Worm (Caenorhabditis elegans) whole organism, L3 larva: ENCODE results near the gene clec-229.
A peak's percentile ranks its signal among the peaks of the same experiment; 100 is the strongest.
"Not testable (repeated sequence)": the region's sequence is repeated elsewhere in the genome, so short reads cannot be mapped to it uniquely, and the experiment has no call there.

Experiments used
- R02D3.7 ChIP-seq: fragments of 150-350 bp; optimal IDR thresholded peaks from 2 replicates; lab custom pipeline; 2014; ENCODE audit warnings: missing biosample characterization, missing genetic modification characterization
- ZK546.5 ChIP-seq: sonication (generic microtip); optimal IDR thresholded peaks from 2 replicates; lab custom pipeline; 2017; ENCODE audit warnings: missing biosample characterization, missing genetic modification characterization
- aly-2 ChIP-seq: fragments of 150-350 bp; optimal IDR thresholded peaks from 2 replicates; lab custom pipeline; 2014; ENCODE audit warnings: missing biosample characterization, missing genetic modification characterization
- ceh-16 ChIP-seq: sonication (generic microtip); optimal IDR thresholded peaks from 2 replicates; lab custom pipeline; 2017; ENCODE audit warnings: missing biosample characterization, missing genetic modification characterization
- ceh-28 ChIP-seq: fragments of 150-350 bp; optimal IDR thresholded peaks from 2 replicates; lab custom pipeline; 2014; ENCODE audit warnings: missing biosample characterization, missing genetic modification reagents, missing genetic modification characterization
- egl-27 ChIP-seq: sonication (generic microtip); optimal IDR thresholded peaks from 4 replicates; lab custom pipeline; 2017; ENCODE audit warnings: missing biosample characterization, missing genetic modification reagents, missing genetic modification characterization
- egl-5 ChIP-seq: fragments of 150-350 bp; optimal IDR thresholded peaks from 2 replicates; lab custom pipeline; 2017; ENCODE audit warnings: missing biosample characterization, missing genetic modification reagents, missing genetic modification characterization, inconsistent platforms
- elt-1 ChIP-seq: fragments of 150-350 bp; optimal IDR thresholded peaks from 2 replicates; lab custom pipeline; 2014; ENCODE audit warnings: missing biosample characterization, missing genetic modification characterization
- elt-2 ChIP-seq: sonication (generic microtip); optimal IDR thresholded peaks from 2 replicates; lab custom pipeline; 2016; ENCODE audit warnings: missing genetic modification reagents, mild to moderate bottlenecking, missing genetic modification characterization, missing compliant biosample characterization
- eor-1 ChIP-seq, 2 experiments: fragments of 150-350 bp; optimal IDR thresholded peaks; 2 replicates each; lab custom pipeline; 2014 to 2018; ENCODE audit warnings: missing biosample characterization in 2 of 2, missing genetic modification characterization in 2 of 2
- fos-1 ChIP-seq: fragments of 150-350 bp; optimal IDR thresholded peaks from 2 replicates; lab custom pipeline; 2014; ENCODE audit warnings: missing biosample characterization, missing genetic modification characterization
- hmg-11 ChIP-seq: sonication (generic microtip); optimal IDR thresholded peaks from 2 replicates; lab custom pipeline; 2016; ENCODE audit warnings: missing genetic modification characterization, missing compliant biosample characterization
- jun-1 ChIP-seq: fragments of 150-350 bp; optimal IDR thresholded peaks from 2 replicates; lab custom pipeline; 2014; ENCODE audit warnings: missing biosample characterization, missing genetic modification reagents, missing genetic modification characterization
- lin-39 ChIP-seq: fragments of 150-350 bp; optimal IDR thresholded peaks from 2 replicates; lab custom pipeline; 2018; ENCODE audit warnings: missing biosample characterization, missing genetic modification reagents, missing genetic modification characterization
- lsy-12 ChIP-seq: sonication (generic microtip); optimal IDR thresholded peaks from 2 replicates; lab custom pipeline; 2016; ENCODE audit warnings: mild to moderate bottlenecking, missing genetic modification characterization, missing compliant biosample characterization
- mdl-1 ChIP-seq: fragments of 150-350 bp; optimal IDR thresholded peaks from 2 replicates; lab custom pipeline; 2014; ENCODE audit warnings: missing biosample characterization, missing genetic modification characterization
- mml-1 ChIP-seq: fragments of 150-350 bp; sonication (generic microtip); optimal IDR thresholded peaks from 3 replicates; lab custom pipeline; 2014; ENCODE audit warnings: missing biosample characterization, missing genetic modification characterization
- nfya-1 ChIP-seq: sonication (generic microtip); optimal IDR thresholded peaks from 2 replicates; lab custom pipeline; 2017; ENCODE audit warnings: missing genetic modification characterization, mild to moderate bottlenecking, missing compliant biosample characterization, antibody characterized with exemption, moderate library complexity; ENCODE audit not compliant: insufficient read depth
- nhr-25 ChIP-seq: sonication (generic microtip); optimal IDR thresholded peaks from 2 replicates; lab custom pipeline; 2017; ENCODE audit warnings: missing biosample characterization, missing genetic modification characterization
- nhr-28 ChIP-seq: fragments of 150-350 bp; optimal IDR thresholded peaks from 2 replicates; lab custom pipeline; 2014; ENCODE audit warnings: missing biosample characterization, missing genetic modification characterization
- nhr-43 ChIP-seq: sonication (generic microtip); optimal IDR thresholded peaks from 2 replicates; lab custom pipeline; 2016; ENCODE audit warnings: mild to moderate bottlenecking, missing genetic modification characterization, missing compliant biosample characterization; ENCODE audit not compliant: poor library complexity, severe bottlenecking
- nhr-67 ChIP-seq: fragments of 150-350 bp; optimal IDR thresholded peaks from 2 replicates; lab custom pipeline; 2014; ENCODE audit warnings: missing biosample characterization, missing genetic modification characterization
- nhr-76 ChIP-seq: fragments of 150-350 bp; sonication (generic microtip); optimal IDR thresholded peaks from 5 replicates; lab custom pipeline; 2014; ENCODE audit warnings: missing biosample characterization, missing genetic modification characterization
- pha-4 ChIP-seq: fragments of 150-350 bp; optimal IDR thresholded peaks from 2 replicates; lab custom pipeline; 2014; ENCODE audit warnings: missing biosample characterization, missing genetic modification reagents, missing genetic modification characterization
- pqm-1 ChIP-seq: fragments of 150-350 bp; optimal IDR thresholded peaks from 2 replicates; lab custom pipeline; 2017; ENCODE audit warnings: missing biosample characterization, missing genetic modification characterization, inconsistent platforms
- sea-2 ChIP-seq: fragments of 150-350 bp; sonication (generic microtip); optimal IDR thresholded peaks from 4 replicates; lab custom pipeline; 2014; ENCODE audit warnings: missing biosample characterization, missing genetic modification reagents, missing genetic modification characterization
- skn-1 ChIP-seq: fragments of 150-350 bp; optimal IDR thresholded peaks from 2 replicates; lab custom pipeline; 2014; ENCODE audit warnings: missing biosample characterization, missing genetic modification characterization
- unc-39 ChIP-seq: sonication (generic microtip); optimal IDR thresholded peaks from 4 replicates; lab custom pipeline; 2017; ENCODE audit warnings: missing biosample characterization, missing genetic modification characterization
- unc-62 ChIP-seq: fragments of 150-350 bp; sonication (generic microtip); optimal IDR thresholded peaks from 4 replicates; lab custom pipeline; 2014; ENCODE audit warnings: missing biosample characterization, missing genetic modification reagents, missing genetic modification characterization
- ztf-4 ChIP-seq: fragments of 150-350 bp; optimal IDR thresholded peaks from 2 replicates; lab custom pipeline; 2014; ENCODE audit warnings: missing biosample characterization, missing genetic modification characterization

Gene clec-229

DNA sequence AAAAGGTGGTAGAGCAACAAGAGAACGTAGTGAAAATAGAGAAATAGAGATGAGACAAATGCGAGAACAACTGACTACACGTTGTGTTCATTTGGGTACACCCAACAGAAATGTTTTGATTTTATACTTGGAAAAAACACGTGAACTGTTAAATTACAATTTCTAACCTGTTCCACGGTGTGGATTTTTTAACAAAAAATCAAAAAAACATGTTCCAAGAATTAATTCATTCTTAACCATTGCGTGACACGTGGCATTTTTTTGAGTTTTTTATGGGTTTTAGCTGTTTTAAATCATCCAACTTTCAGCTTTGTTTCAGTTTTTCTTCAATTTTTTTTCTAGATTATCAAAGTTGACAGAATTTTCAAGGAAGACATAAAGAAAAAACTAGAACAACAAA lies 20.1 kb upstream of the clec-229 start, which contains the start of gene ech-1.1:
Gene ech-1.1 (minus strand): TSS at position 101 of the 400 bp plus-strand sequence.
- TF ChIP-seq nfya-1 (tag; lab: Kevin White, UChicago); unc-62 (GFP tag; lab: Kevin White, UChicago); nhr-76 (tag; lab: Kevin White, UChicago): not testable (repeated sequence)

DNA sequence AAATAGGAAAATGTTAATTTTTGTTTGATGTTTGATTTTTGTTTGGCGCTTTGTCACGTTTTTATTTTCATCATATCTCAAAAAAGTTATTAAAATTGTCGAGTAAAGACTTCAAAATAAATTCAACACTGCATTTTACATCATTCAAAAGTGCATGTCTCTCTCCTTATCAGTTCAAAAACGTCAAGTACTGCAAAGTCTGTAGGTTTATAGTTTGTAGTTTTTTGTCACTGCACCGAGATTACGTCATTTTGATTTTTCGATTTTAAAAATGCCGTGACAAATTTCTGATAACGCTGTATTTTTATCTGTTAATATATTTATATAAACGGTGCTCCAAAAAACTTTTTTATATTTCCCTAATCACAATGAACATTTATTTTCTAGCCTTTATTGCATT lies 13.3 kb upstream of the clec-229 start, which contains the start of gene C29F3.7:
Gene C29F3.7 (plus strand): TSS at position 254 of the 400 bp plus-strand sequence.
- no peak for TF ChIP-seq lin-39 (tag; lab: Kevin White, UChicago)
- TF ChIP-seq nhr-25 (tag; lab: Kevin White, UChicago): no peak
- peak; percentile 57 for TF ChIP-seq jun-1 (tag; lab: Kevin White, UChicago)
- no peak for TF ChIP-seq eor-1 (tag; optimal IDR thresholded peaks at IDR 0.05; lab: Kevin White, UChicago)
- TF ChIP-seq nhr-43: no peak
- TF ChIP-seq elt-1: no peak
- no peak for TF ChIP-seq egl-5 (tag; lab: Kevin White, UChicago)
- TF ChIP-seq skn-1 (tag; lab: Kevin White, UChicago): no peak
- TF ChIP-seq mml-1 (tag; lab: Kevin White, UChicago): no peak
- peak; percentile 60 for TF ChIP-seq egl-27
- no peak for TF ChIP-seq R02D3.7
- no peak for TF ChIP-seq sea-2 (GFP tag; lab: Kevin White, UChicago)
- TF ChIP-seq pha-4 (tag; lab: Kevin White, UChicago): no peak
- TF ChIP-seq elt-2 (tag; lab: Kevin White, UChicago): peak; percentile 99
- no peak for TF ChIP-seq ceh-16
- no peak for TF ChIP-seq hmg-11
- peak; percentile 99 for TF ChIP-seq pqm-1 (tag; lab: Kevin White, UChicago)
- no peak for TF ChIP-seq ceh-28 (tag; lab: Kevin White, UChicago)

DNA sequence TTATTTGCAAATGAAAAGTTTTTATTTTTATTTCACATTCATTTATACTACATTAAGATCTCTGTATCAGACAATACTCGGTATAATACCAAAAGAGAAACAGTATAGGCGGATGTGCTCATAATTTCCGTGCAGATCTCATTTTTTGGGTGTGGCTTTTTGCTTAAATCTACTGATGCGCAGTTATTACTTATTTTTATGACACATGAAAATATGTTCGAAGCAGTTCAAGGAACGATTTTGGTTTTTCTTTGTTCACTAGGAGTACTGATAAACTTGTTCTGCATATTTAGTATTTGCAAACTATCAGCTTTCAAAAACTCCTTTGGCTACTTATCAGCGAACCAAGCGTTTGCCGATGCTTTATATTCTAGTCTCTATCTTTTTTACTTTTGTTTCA lies 11.1 kb upstream of the clec-229 start, which contains the start of gene srx-58:
Gene srx-58 (plus strand): TSS at position 301 of the 400 bp plus-strand sequence.
- TF ChIP-seq nhr-28 (tag; lab: Kevin White, UChicago) (no peak), jun-1 (tag; lab: Kevin White, UChicago) (no peak), elt-2 (tag; lab: Kevin White, UChicago) (no peak), egl-27 (no peak), R02D3.7 (no peak), ceh-28 (tag; lab: Kevin White, UChicago) (no peak), aly-2 (tag; lab: Kevin White, UChicago) (no peak), lsy-12 (no peak), nhr-76 (tag; lab: Kevin White, UChicago) (no peak)
- TF ChIP-seq, all 47 proteins: peak for 0

DNA sequence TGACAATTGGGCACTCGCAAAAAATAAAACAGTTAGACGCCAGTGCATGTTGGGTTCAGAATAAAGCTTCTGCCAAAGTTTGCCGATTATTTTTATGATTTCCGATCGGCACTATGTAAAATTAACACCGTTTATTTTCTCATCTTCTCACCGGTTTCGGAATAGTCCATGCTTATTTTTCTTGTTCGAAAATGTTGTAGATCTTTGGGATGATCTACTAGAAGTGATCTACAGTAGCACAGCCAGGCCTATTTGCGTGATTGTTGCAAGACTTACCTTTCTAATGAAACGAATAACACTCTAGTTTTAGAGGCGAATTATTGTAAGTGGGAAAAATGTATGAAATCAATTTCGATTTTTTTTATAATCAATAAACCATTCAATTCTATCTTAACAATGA lies 9.3 kb upstream of the clec-229 start, which contains the start of gene clec-231:
Gene clec-231 (minus strand): TSS at position 101 of the 400 bp plus-strand sequence.
- TF ChIP-seq nhr-25 (tag; lab: Kevin White, UChicago) (no peak), nhr-67 (tag; lab: Kevin White, UChicago) (no peak), R02D3.7 (no peak), nhr-28 (tag; lab: Kevin White, UChicago) (no peak), ztf-4 (tag; lab: Kevin White, UChicago) (no peak), pqm-1 (tag; lab: Kevin White, UChicago) (no peak), nfya-1 (tag; lab: Kevin White, UChicago) (no peak)

DNA sequence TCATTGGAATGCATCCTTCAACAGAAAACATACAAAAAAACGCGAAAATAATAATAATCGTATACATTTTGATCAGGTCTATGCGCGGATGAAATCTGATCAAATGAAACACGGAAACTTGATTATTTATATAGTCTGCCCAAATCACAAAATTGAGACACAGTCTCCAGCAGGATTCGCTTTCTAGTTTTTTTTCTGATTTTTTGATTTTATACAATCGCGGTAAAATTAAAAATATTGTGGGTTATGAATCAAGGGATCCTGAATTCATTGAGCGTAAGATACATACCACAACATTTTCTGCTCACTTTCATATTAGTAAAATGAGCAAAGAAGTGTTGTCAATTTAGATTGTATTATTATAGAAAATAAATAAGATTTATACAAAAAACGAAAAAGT lies 7.7 kb upstream of the clec-229 start, which contains the start of gene clec-230:
Gene clec-230 (minus strand): TSS at position 101 of the 400 bp plus-strand sequence.
- no peak for TF ChIP-seq sea-2 (GFP tag; lab: Kevin White, UChicago)
- TF ChIP-seq mml-1 (tag; lab: Kevin White, UChicago): no peak
- no peak for TF ChIP-seq elt-1
- TF ChIP-seq fos-1 (tag; lab: Kevin White, UChicago): no peak
- TF ChIP-seq mdl-1 (tag; lab: Kevin White, UChicago): no peak
- TF ChIP-seq ZK546.5: no peak
- TF ChIP-seq nhr-25 (tag; lab: Kevin White, UChicago): no peak
- no peak for TF ChIP-seq egl-5 (tag; lab: Kevin White, UChicago)
- no peak for TF ChIP-seq eor-1 (tag; optimal IDR thresholded peaks at IDR 0.05; lab: Kevin White, UChicago)
- TF ChIP-seq, all 47 proteins: peak for 0

DNA sequence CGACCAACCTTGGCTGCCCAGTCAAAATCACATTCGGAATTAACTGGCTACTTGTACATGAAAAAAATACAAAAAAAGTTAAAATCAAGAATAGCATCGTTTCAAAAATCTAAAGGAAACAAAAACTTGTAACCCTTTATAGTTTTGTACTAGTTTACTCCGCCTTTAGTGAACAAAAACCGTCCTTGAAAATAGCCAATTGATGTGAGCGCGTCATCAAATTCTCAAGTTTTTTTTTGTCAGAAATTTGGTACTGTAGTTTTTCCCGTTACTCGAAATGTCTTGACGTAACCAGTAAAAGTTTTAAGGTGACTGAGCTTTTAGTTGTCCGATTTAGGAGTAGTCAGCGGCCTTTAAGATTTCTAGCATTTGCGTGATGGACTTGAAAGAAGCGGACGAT lies 6.0 kb upstream of the clec-229 start, which contains the start of gene C29F3.3:
Gene C29F3.3 (minus strand): TSS at position 101 of the 400 bp plus-strand sequence.
- TF ChIP-seq R02D3.7 (no peak), eor-1 (tag; optimal IDR thresholded peaks at IDR 0.05; lab: Kevin White, UChicago) (no peak), unc-39 (tag; lab: Kevin White, UChicago) (no peak)
